Worm (Caenorhabditis elegans) whole organism, L1 larva: ENCODE data around the gene nas-29.

Experiments used
- C04F5.9 ChIP-seq: sonication (generic microtip); optimal IDR thresholded peaks from 2 replicates; lab custom pipeline; 2016; ENCODE audit warnings: missing genetic modification characterization, missing compliant biosample characterization
- F16B12.6 ChIP-seq: fragments of 150-350 bp; optimal IDR thresholded peaks from 2 replicates; lab custom pipeline; 2014; ENCODE audit warnings: missing biosample characterization, missing genetic modification characterization
- Y116A8C.19 ChIP-seq: sonication (generic microtip); optimal IDR thresholded peaks from 2 replicates; lab custom pipeline; 2016; ENCODE audit warnings: missing compliant biosample characterization, missing genetic modification characterization, borderline replicate concordance
- alr-1 ChIP-seq: fragments of 200-800 bp; sonication (Bioruptor generic); optimal IDR thresholded peaks from 2 replicates; lab custom pipeline; 2018; ENCODE audit warnings: borderline replicate concordance, mild to moderate bottlenecking, missing genetic modification characterization, missing compliant biosample characterization
- aly-2 ChIP-seq: fragments of 150-350 bp; optimal IDR thresholded peaks from 2 replicates; lab custom pipeline; 2014; ENCODE audit warnings: missing biosample characterization, missing genetic modification characterization
- ama-1 ChIP-seq: fragments of 150-350 bp; optimal IDR thresholded peaks from 2 replicates; lab custom pipeline; 2014
- ceh-63 ChIP-seq: fragments of 200-800 bp; sonication (Bioruptor generic); optimal IDR thresholded peaks from 2 replicates; lab custom pipeline; 2018; ENCODE audit warnings: mild to moderate bottlenecking, missing genetic modification characterization, missing compliant biosample characterization
- ceh-8 ChIP-seq: fragments of 200-800 bp; sonication (Bioruptor generic); optimal IDR thresholded peaks from 2 replicates; lab custom pipeline; 2018; ENCODE audit warnings: mild to moderate bottlenecking, missing genetic modification characterization, moderate library complexity, missing compliant biosample characterization
- ceh-88 ChIP-seq: fragments of 200-800 bp; sonication (Bioruptor generic); IDR thresholded peaks from 2 replicates; pipeline ENCODE4 v1.3.6; 2022; ENCODE audit warnings: missing genetic modification characterization, missing compliant biosample characterization
- ceh-90 ChIP-seq: sonication (generic microtip); optimal IDR thresholded peaks from 2 replicates; lab custom pipeline; 2016; ENCODE audit warnings: missing genetic modification characterization, missing compliant biosample characterization
- ces-1 ChIP-seq: fragments of 150-350 bp; optimal IDR thresholded peaks from 2 replicates; lab custom pipeline; 2014; ENCODE audit warnings: missing biosample characterization, missing genetic modification reagents, missing genetic modification characterization
- dpl-1 ChIP-seq, 3 experiments: fragments of 150-350 bp in 2 of 3; sonication (generic microtip) in 1 of 3; optimal IDR thresholded peaks; 2 replicates each; lab custom pipeline; 2014 to 2017; ENCODE audit warnings: missing biosample characterization in 3 of 3, missing genetic modification characterization in 3 of 3, missing genetic modification reagents in 3 of 3
- dsc-1 ChIP-seq: sonication (generic microtip); optimal IDR thresholded peaks from 2 replicates; lab custom pipeline; 2016; ENCODE audit warnings: mild to moderate bottlenecking, missing genetic modification characterization, missing compliant biosample characterization
- efl-1 ChIP-seq, 4 experiments: fragments of 150-350 bp; optimal IDR thresholded peaks in 3 of 4; peaks in 1 of 4; 1 replicate in 1 of 4; 2 replicates in 3 of 4; lab custom pipeline; 2014; ENCODE audit warnings: missing biosample characterization in 2 of 4, missing genetic modification characterization in 2 of 4, missing genetic modification reagents in 2 of 4
- elt-2 ChIP-seq: sonication (generic microtip); optimal IDR thresholded peaks from 2 replicates; lab custom pipeline; 2016; ENCODE audit warnings: missing genetic modification characterization, mild to moderate bottlenecking, inconsistent platforms, missing compliant biosample characterization, missing genetic modification reagents
- elt-3 ChIP-seq, 6 experiments: fragments of 150-350 bp in 1 of 6; sonication (generic microtip); optimal IDR thresholded peaks; 2 replicates each; lab custom pipeline; 2017 to 2018; ENCODE audit warnings: missing biosample characterization in 6 of 6, missing genetic modification characterization in 6 of 6, inconsistent platforms in 1 of 6
- ets-5 ChIP-seq: fragments of 200-800 bp; sonication (Bioruptor generic); IDR thresholded peaks from 2 replicates; pipeline ENCODE4 v1.3.6; 2022; ENCODE audit warnings: missing genetic modification characterization, missing compliant biosample characterization
- fkh-4 ChIP-seq: sonication (generic microtip); optimal IDR thresholded peaks from 2 replicates; lab custom pipeline; 2016; ENCODE audit warnings: missing compliant biosample characterization, missing genetic modification characterization, borderline replicate concordance
- fos-1 ChIP-seq: fragments of 150-350 bp; optimal IDR thresholded peaks from 2 replicates; lab custom pipeline; 2014; ENCODE audit warnings: missing biosample characterization, missing genetic modification characterization
- hlh-4 ChIP-seq: sonication (generic microtip); optimal IDR thresholded peaks from 2 replicates; lab custom pipeline; 2016; ENCODE audit warnings: mild to moderate bottlenecking, missing genetic modification characterization, missing compliant biosample characterization
- hpl-2 ChIP-seq: fragments of 150-350 bp; optimal IDR thresholded peaks from 2 replicates; lab custom pipeline; 2014; ENCODE audit warnings: missing biosample characterization, missing genetic modification reagents, missing genetic modification characterization
- lin-13 ChIP-seq: fragments of 150-350 bp; optimal IDR thresholded peaks from 2 replicates; lab custom pipeline; 2014; ENCODE audit warnings: missing biosample characterization, missing genetic modification reagents, missing genetic modification characterization
- lin-14 ChIP-seq: fragments of 200-800 bp; sonication (Bioruptor generic); optimal IDR thresholded peaks from 2 replicates; lab custom pipeline; 2018; ENCODE audit warnings: mild to moderate bottlenecking, missing genetic modification characterization, moderate library complexity, missing compliant biosample characterization
- lin-15B ChIP-seq: fragments of 150-350 bp; sonication (generic microtip); optimal IDR thresholded peaks from 3 replicates; lab custom pipeline; 2014; ENCODE audit warnings: missing biosample characterization, missing genetic modification characterization
- lin-35 ChIP-seq, 2 experiments: fragments of 150-350 bp; optimal IDR thresholded peaks; 2 replicates each; lab custom pipeline; 2014; ENCODE audit warnings: missing biosample characterization in 2 of 2, missing genetic modification characterization in 2 of 2, missing genetic modification reagents in 2 of 2
- lin-39 ChIP-seq: fragments of 150-350 bp; optimal IDR thresholded peaks from 2 replicates; lab custom pipeline; 2014; ENCODE audit warnings: missing biosample characterization, missing genetic modification reagents, missing genetic modification characterization
- lir-3 ChIP-seq: sonication (generic microtip); optimal IDR thresholded peaks from 2 replicates; lab custom pipeline; 2016; ENCODE audit warnings: mild to moderate bottlenecking, missing genetic modification characterization, moderate library complexity, missing compliant biosample characterization; ENCODE audit not compliant: poor library complexity
- lsy-2 ChIP-seq, 2 experiments: fragments of 150-350 bp; optimal IDR thresholded peaks; 2 replicates each; lab custom pipeline; 2014; ENCODE audit warnings: missing biosample characterization in 2 of 2, missing genetic modification characterization in 2 of 2
- mef-2 ChIP-seq: fragments of 150-350 bp; optimal IDR thresholded peaks from 2 replicates; lab custom pipeline; 2014; ENCODE audit warnings: missing biosample characterization, missing genetic modification characterization
- mep-1 ChIP-seq: fragments of 150-350 bp; optimal IDR thresholded peaks from 2 replicates; lab custom pipeline; 2014; ENCODE audit warnings: missing biosample characterization, missing genetic modification characterization
- nhr-11 ChIP-seq: fragments of 150-350 bp; optimal IDR thresholded peaks from 2 replicates; lab custom pipeline; 2014; ENCODE audit warnings: missing biosample characterization, missing genetic modification characterization
- nhr-20 ChIP-seq: sonication (generic microtip); optimal IDR thresholded peaks from 2 replicates; lab custom pipeline; 2016; ENCODE audit warnings: mild to moderate bottlenecking, missing genetic modification characterization, missing compliant biosample characterization
- nhr-237 ChIP-seq: fragments of 150-350 bp; optimal IDR thresholded peaks from 2 replicates; lab custom pipeline; 2014; ENCODE audit warnings: missing biosample characterization, missing genetic modification characterization
- nhr-47 ChIP-seq: sonication (generic microtip); optimal IDR thresholded peaks from 2 replicates; lab custom pipeline; 2016; ENCODE audit warnings: mild to moderate bottlenecking, missing genetic modification characterization, moderate library complexity, missing compliant biosample characterization
- nhr-76 ChIP-seq: sonication (generic microtip); optimal IDR thresholded peaks from 2 replicates; lab custom pipeline; 2017; ENCODE audit warnings: missing biosample characterization, missing genetic modification characterization
- nhr-77 ChIP-seq: fragments of 150-350 bp; optimal IDR thresholded peaks from 2 replicates; lab custom pipeline; 2014; ENCODE audit warnings: missing biosample characterization, missing genetic modification characterization
- nhr-84 ChIP-seq: sonication (generic microtip); optimal IDR thresholded peaks from 2 replicates; lab custom pipeline; 2017; ENCODE audit warnings: missing biosample characterization, missing genetic modification characterization
- nhr-85 ChIP-seq: sonication (generic microtip); peaks from one replicate; lab custom pipeline; 2016; ENCODE audit warnings: missing genetic modification characterization, inconsistent platforms, missing compliant biosample characterization
- pqm-1 ChIP-seq: sonication (generic microtip); optimal IDR thresholded peaks from 3 replicates; lab custom pipeline; 2017; ENCODE audit warnings: missing biosample characterization, missing genetic modification characterization
- rnt-1 ChIP-seq: sonication (generic microtip); optimal IDR thresholded peaks from 2 replicates; lab custom pipeline; 2016; ENCODE audit warnings: mild to moderate bottlenecking, missing genetic modification characterization, moderate library complexity, missing compliant biosample characterization
- snu-23 ChIP-seq: sonication (generic microtip); optimal IDR thresholded peaks from 2 replicates; lab custom pipeline; 2016; ENCODE audit warnings: missing genetic modification characterization, missing compliant biosample characterization
- sup-37 ChIP-seq: fragments of 200-800 bp; sonication (Bioruptor generic); optimal IDR thresholded peaks from 2 replicates; lab custom pipeline; 2018; ENCODE audit warnings: mild to moderate bottlenecking, missing genetic modification characterization, missing compliant biosample characterization
- unc-62 ChIP-seq: fragments of 150-350 bp; optimal IDR thresholded peaks from 2 replicates; lab custom pipeline; 2014; ENCODE audit warnings: missing biosample characterization, missing genetic modification reagents, missing genetic modification characterization
- zag-1 ChIP-seq: fragments of 150-350 bp; optimal IDR thresholded peaks from 2 replicates; lab custom pipeline; 2014; ENCODE audit warnings: missing biosample characterization, missing genetic modification characterization
- zip-4 ChIP-seq: fragments of 200-800 bp; sonication (Bioruptor generic); optimal IDR thresholded peaks from 2 replicates; lab custom pipeline; 2018; ENCODE audit warnings: mild to moderate bottlenecking, missing genetic modification characterization, moderate library complexity, missing compliant biosample characterization

The nas-29 gene

ce11 chrII:5141945-5142514 is at the start of gene nas-29:
Gene nas-29 (minus strand): TSS chrII:5142036.
- TF ChIP-seq lin-39 (tag; lab: Kevin White, UChicago): no peak
- TF ChIP-seq lin-15B (tag; lab: Kevin White, UChicago): no peak
- TF ChIP-seq sup-37 (GFP tag; lab: Kevin White, UChicago): no peak
- TF ChIP-seq unc-62 (GFP tag; lab: Kevin White, UChicago): no peak
- no peak for TF ChIP-seq hlh-4 (tag; lab: Kevin White, UChicago)
- no peak for TF ChIP-seq nhr-47 (tag; lab: Kevin White, UChicago)
- TF ChIP-seq nhr-20 (tag; lab: Kevin White, UChicago): peak; percentile 92
- no peak for TF ChIP-seq Y116A8C.19 (tag; lab: Kevin White, UChicago)
- no peak for TF ChIP-seq C04F5.9 (tag; lab: Kevin White, UChicago)
- no peak for TF ChIP-seq fkh-4 (tag; lab: Kevin White, UChicago)
- TF ChIP-seq ces-1 (GFP tag; lab: Kevin White, UChicago): no peak
- TF ChIP-seq alr-1 (tag; lab: Kevin White, UChicago): no peak
- no peak for TF ChIP-seq nhr-237 (tag; lab: Kevin White, UChicago)
- TF ChIP-seq zag-1: no peak
- TF ChIP-seq efl-1 (optimal IDR thresholded peaks at IDR 0.05; lab: Kevin White, UChicago): no peak
- no peak for TF ChIP-seq efl-1 (GFP tag; optimal IDR thresholded peaks at IDR 0.05 in 1 of 2; lab: Kevin White, UChicago)
- no peak for TF ChIP-seq nhr-85 (tag; lab: Kevin White, UChicago)
- peak; percentile 91 for TF ChIP-seq elt-2 (tag; lab: Kevin White, UChicago)
- TF ChIP-seq ceh-88: no peak
- TF ChIP-seq elt-3 (tag; optimal IDR thresholded peaks at IDR 0.05; lab: Kevin White, UChicago): peak in 1 of 6 experiments; percentile 31
- TF ChIP-seq aly-2 (tag; lab: Kevin White, UChicago): no peak
- TF ChIP-seq lsy-2 (tag; optimal IDR thresholded peaks at IDR 0.05; lab: Kevin White, UChicago): no peak
- TF ChIP-seq F16B12.6 (tag; lab: Kevin White, UChicago): no peak
- no peak for TF ChIP-seq ceh-8 (GFP tag; lab: Kevin White, UChicago)
- TF ChIP-seq snu-23 (GFP tag; lab: Kevin White, UChicago): no peak
- TF ChIP-seq ceh-90: no peak
- no peak for TF ChIP-seq fos-1 (tag; lab: Kevin White, UChicago)
- no peak for TF ChIP-seq nhr-11 (tag; lab: Kevin White, UChicago)
- TF ChIP-seq lin-13 (GFP tag; lab: Kevin White, UChicago): no peak
- no peak for TF ChIP-seq ets-5 (GFP tag; lab: Robert Waterston, UW)
- TF ChIP-seq lin-35 (GFP tag; optimal IDR thresholded peaks at IDR 0.05; lab: Kevin White, UChicago): peak in 1 of 2 experiments; percentile 48
- no peak for TF ChIP-seq nhr-76 (tag; lab: Kevin White, UChicago)
- TF ChIP-seq rnt-1 (tag; lab: Kevin White, UChicago): no peak
- peak; percentile 34 for TF ChIP-seq lin-14 (GFP tag; lab: Kevin White, UChicago)
- no peak for TF ChIP-seq nhr-77
- TF ChIP-seq lir-3 (tag; lab: Kevin White, UChicago): no peak
- TF ChIP-seq pqm-1 (tag; lab: Kevin White, UChicago): no peak
- TF ChIP-seq dpl-1 (GFP tag; optimal IDR thresholded peaks at IDR 0.05; lab: Kevin White, UChicago): no peak
- no peak for TF ChIP-seq zip-4 (GFP tag; lab: Kevin White, UChicago)
- no peak for TF ChIP-seq dsc-1 (tag; lab: Kevin White, UChicago)
- TF ChIP-seq ceh-63 (GFP tag; lab: Kevin White, UChicago): no peak
- no peak for TF ChIP-seq mep-1 (tag; lab: Kevin White, UChicago)
- TF ChIP-seq nhr-84 (tag; lab: Kevin White, UChicago): no peak
- TF ChIP-seq hpl-2 (GFP tag; lab: Kevin White, UChicago): no peak
- no peak for TF ChIP-seq ama-1 (lab: Kevin White, UChicago)
- TF ChIP-seq mef-2 (tag; lab: Kevin White, UChicago): no peak
